Fruit fly (Drosophila melanogaster): ENCODE results near the gene Atet.

Atet gene

dm6 chr2L:4292560-4292959 is 41.2 kb upstream of the Atet start (continued):
- TF ChIP-seq Sry-δ (GFP tag; optimal IDR thresholded peaks at IDR 0.05) (no peak), CG8924 (tag; optimal IDR thresholded peaks at IDR 0.05) (peak; percentile 9), Sin3A (optimal IDR thresholded peaks at IDR 0.05) (no peak), CG17385 (GFP tag; optimal IDR thresholded peaks at IDR 0.05) (peak; percentile 14), luna (GFP tag; optimal IDR thresholded peaks at IDR 0.05) (no peak), CG10209 (GFP tag; optimal IDR thresholded peaks at IDR 0.05) (peak; percentile 4), TFAM (GFP tag; optimal IDR thresholded peaks at IDR 0.05) (no peak), nau (GFP tag; optimal IDR thresholded peaks at IDR 0.05) (no peak), gcm (GFP tag; optimal IDR thresholded peaks at IDR 0.05) (peak; percentile 43), wor (GFP tag; IDR thresholded peaks at IDR 0.05) (no peak), sima (GFP tag; optimal IDR thresholded peaks at IDR 0.05) (no peak), crc (GFP tag; optimal IDR thresholded peaks at IDR 0.05) (no peak), CG12942 (GFP tag; optimal IDR thresholded peaks at IDR 0.05) (no peak), CG12104 (GFP tag; optimal IDR thresholded peaks at IDR 0.05) (no peak), CG9609 (GFP tag; optimal IDR thresholded peaks at IDR 0.05) (no peak), CG11504 (tag; optimal IDR thresholded peaks at IDR 0.05) (peak; percentile 66), BtbVII (GFP tag; optimal IDR thresholded peaks at IDR 0.05) (peak; percentile 1), ap (GFP tag; IDR thresholded peaks at IDR 0.05) (no peak), CG11456 (GFP tag; IDR thresholded peaks at IDR 0.05) (no peak), en (GFP tag; optimal IDR thresholded peaks at IDR 0.05) (no peak), bbx (GFP tag; IDR thresholded peaks at IDR 0.05; ENCODE audit: partially characterized antibody) (no peak), Mrtf (GFP tag; IDR thresholded peaks at IDR 0.05) (no peak), peb (GFP tag; IDR thresholded peaks at IDR 0.05) (no peak), zf30C (GFP tag; optimal IDR thresholded peaks at IDR 0.05) (peak; percentile 42), trh (GFP tag; optimal IDR thresholded peaks at IDR 0.05) (no peak), Elba2 (GFP tag; optimal IDR thresholded peaks at IDR 0.05) (no peak), CG18599 (GFP tag; optimal IDR thresholded peaks at IDR 0.05) (peak; percentile 71), odd (GFP tag; optimal IDR thresholded peaks at IDR 0.05) (no peak), CG30403 (GFP tag; optimal IDR thresholded peaks at IDR 0.05) (peak; percentile 21), lilli (GFP tag; optimal IDR thresholded peaks at IDR 0.05) (peak; percentile 10), CG2889 (GFP tag; IDR thresholded peaks at IDR 0.05) (no peak), NK7.1 (GFP tag; optimal IDR thresholded peaks at IDR 0.05) (no peak), lola (GFP tag; optimal IDR thresholded peaks at IDR 0.05) (no peak), NfI (GFP tag; optimal IDR thresholded peaks at IDR 0.05) (no peak), Rx (GFP tag; IDR thresholded peaks at IDR 0.05) (no peak), oc (tag; optimal IDR thresholded peaks at IDR 0.05) (no peak), HmgZ (tag; optimal IDR thresholded peaks at IDR 0.05) (peak; percentile 4), vnd (GFP tag; IDR thresholded peaks at IDR 0.05; ENCODE audit: partially characterized antibody) (no peak), CG17912 (GFP tag; optimal IDR thresholded peaks at IDR 0.05) (no peak), hbn (GFP tag; IDR thresholded peaks at IDR 0.05; ENCODE audit: partially characterized antibody) (no peak), CG2678 (tag; optimal IDR thresholded peaks at IDR 0.05) (peak; percentile 57), CG17361 (GFP tag; IDR thresholded peaks at IDR 0.05) (0 out of 3 replicates have a peak, but pooled peaks have one; percentile 39), sug (tag; optimal IDR thresholded peaks at IDR 0.05) (no peak), Six4 (GFP tag; optimal IDR thresholded peaks at IDR 0.05) (peak; percentile 1), CG2199 (GFP tag; IDR thresholded peaks at IDR 0.05) (no peak), YL-1 (GFP tag; optimal IDR thresholded peaks at IDR 0.05) (no peak), CG14965 (GFP tag; optimal IDR thresholded peaks at IDR 0.05; ENCODE audit: borderline replicate concordance) (no peak), Nf-YA (GFP tag; IDR thresholded peaks at IDR 0.05) (no peak), Lpt (GFP tag; optimal IDR thresholded peaks at IDR 0.05) (no peak), usp (GFP tag; optimal IDR thresholded peaks at IDR 0.05) (no peak), twi (tag; optimal IDR thresholded peaks at IDR 0.05) (no peak), sna (GFP tag; IDR thresholded peaks at IDR 0.05; ENCODE audit: partially characterized antibody) (no peak)

Data from whole organism, embryonic.